Worm (Caenorhabditis elegans) whole organism, L2 larva: ENCODE results near the gene fic-1.

Source experiments
- C34F6.9 ChIP-seq: fragments of 150-350 bp; optimal IDR thresholded peaks from 2 replicates; lab custom pipeline; 2014; ENCODE audit warnings: missing biosample characterization, missing genetic modification characterization
- F13H6.1 ChIP-seq: sonication (generic microtip); optimal IDR thresholded peaks from 2 replicates; lab custom pipeline; 2016; ENCODE audit warnings: missing genetic modification characterization, missing compliant biosample characterization
- R02D3.7 ChIP-seq: fragments of 150-350 bp; optimal IDR thresholded peaks from 2 replicates; lab custom pipeline; 2014; ENCODE audit warnings: missing biosample characterization, missing genetic modification characterization
- Y55F3AM.14 ChIP-seq: fragments of 200-800 bp; sonication (Bioruptor generic); optimal IDR thresholded peaks from 2 replicates; lab custom pipeline; 2018; ENCODE audit warnings: mild to moderate bottlenecking, missing genetic modification characterization, missing compliant biosample characterization
- ZK546.5 ChIP-seq: sonication (generic microtip); optimal IDR thresholded peaks from 2 replicates; lab custom pipeline; 2017; ENCODE audit warnings: missing biosample characterization, missing genetic modification characterization
- alr-1 ChIP-seq: fragments of 150-350 bp; optimal IDR thresholded peaks from 2 replicates; lab custom pipeline; 2014; ENCODE audit warnings: missing biosample characterization, missing genetic modification characterization
- aly-2 ChIP-seq: fragments of 150-350 bp; optimal IDR thresholded peaks from 2 replicates; lab custom pipeline; 2014; ENCODE audit warnings: missing biosample characterization, missing genetic modification characterization
- ama-1 ChIP-seq: fragments of 150-350 bp; optimal IDR thresholded peaks from 2 replicates; lab custom pipeline; 2018; ENCODE audit warnings: inconsistent platforms
- blmp-1 ChIP-seq: sonication (generic microtip); optimal IDR thresholded peaks from 2 replicates; lab custom pipeline; 2017; ENCODE audit warnings: missing genetic modification characterization, mild to moderate bottlenecking, missing compliant biosample characterization, antibody characterized with exemption, moderate library complexity; ENCODE audit not compliant: insufficient read depth
- ceh-16 ChIP-seq: fragments of 150-350 bp; optimal IDR thresholded peaks from 2 replicates; lab custom pipeline; 2014; ENCODE audit warnings: missing biosample characterization, missing genetic modification characterization
- ceh-82 ChIP-seq: fragments of 150-350 bp; optimal IDR thresholded peaks from 2 replicates; lab custom pipeline; 2014; ENCODE audit warnings: missing biosample characterization, missing genetic modification characterization
- crh-2 ChIP-seq: sonication (generic microtip); optimal IDR thresholded peaks from 2 replicates; lab custom pipeline; 2017; ENCODE audit warnings: missing biosample characterization, missing genetic modification characterization
- dmd-4 ChIP-seq: sonication (generic microtip); optimal IDR thresholded peaks from 2 replicates; lab custom pipeline; 2017; ENCODE audit warnings: missing biosample characterization, missing genetic modification characterization
- egl-27 ChIP-seq: sonication (generic microtip); optimal IDR thresholded peaks from 3 replicates; lab custom pipeline; 2017; ENCODE audit warnings: missing biosample characterization, missing genetic modification reagents, missing genetic modification characterization
- elt-1 ChIP-seq: fragments of 150-350 bp; optimal IDR thresholded peaks from 2 replicates; lab custom pipeline; 2014; ENCODE audit warnings: missing biosample characterization, missing genetic modification characterization
- elt-3 ChIP-seq: sonication (generic microtip); optimal IDR thresholded peaks from 2 replicates; lab custom pipeline; 2017; ENCODE audit warnings: missing biosample characterization, missing genetic modification characterization
- fos-1 ChIP-seq: fragments of 150-350 bp; optimal IDR thresholded peaks from 2 replicates; lab custom pipeline; 2014; ENCODE audit warnings: missing biosample characterization, missing genetic modification characterization
- gmeb-1 ChIP-seq: fragments of 150-350 bp; optimal IDR thresholded peaks from 2 replicates; lab custom pipeline; 2014; ENCODE audit warnings: missing biosample characterization, missing genetic modification characterization
- lin-11 ChIP-seq: fragments of 150-350 bp; sonication (generic microtip); optimal IDR thresholded peaks from 2 replicates; lab custom pipeline; 2014; ENCODE audit warnings: missing biosample characterization, missing genetic modification characterization, inconsistent platforms, mixed read lengths
- lin-13 ChIP-seq: fragments of 150-350 bp; optimal IDR thresholded peaks from 2 replicates; lab custom pipeline; 2014; ENCODE audit warnings: missing biosample characterization, missing genetic modification reagents, missing genetic modification characterization
- lin-39 ChIP-seq: fragments of 150-350 bp; optimal IDR thresholded peaks from 2 replicates; lab custom pipeline; 2014; ENCODE audit warnings: missing biosample characterization, missing genetic modification reagents, missing genetic modification characterization
- lsy-2 ChIP-seq, 2 experiments: fragments of 150-350 bp in 1 of 2; sonication (generic microtip) in 1 of 2; optimal IDR thresholded peaks; 2 replicates each; lab custom pipeline; 2014 to 2017; ENCODE audit warnings: missing biosample characterization in 2 of 2, missing genetic modification characterization in 2 of 2
- mab-5 ChIP-seq: fragments of 150-350 bp; optimal IDR thresholded peaks from 2 replicates; lab custom pipeline; 2014; ENCODE audit warnings: missing biosample characterization, missing genetic modification characterization
- mbf-1 ChIP-seq: sonication (generic microtip); optimal IDR thresholded peaks from 2 replicates; lab custom pipeline; 2017; ENCODE audit warnings: missing biosample characterization, missing genetic modification characterization
- mdl-1 ChIP-seq, 2 experiments: fragments of 150-350 bp in 1 of 2; sonication (generic microtip) in 1 of 2; optimal IDR thresholded peaks; 2 replicates each; lab custom pipeline; 2017; ENCODE audit warnings: missing biosample characterization in 2 of 2, missing genetic modification characterization in 2 of 2
- nhr-10 ChIP-seq: sonication (generic microtip); optimal IDR thresholded peaks from 2 replicates; lab custom pipeline; 2017; ENCODE audit warnings: missing biosample characterization, missing genetic modification characterization
- nhr-11 ChIP-seq: fragments of 150-350 bp; optimal IDR thresholded peaks from 2 replicates; lab custom pipeline; 2014; ENCODE audit warnings: missing biosample characterization, missing genetic modification characterization
- nhr-12 ChIP-seq: fragments of 150-350 bp; optimal IDR thresholded peaks from 2 replicates; lab custom pipeline; 2014; ENCODE audit warnings: missing biosample characterization, missing genetic modification characterization
- nhr-129 ChIP-seq: fragments of 150-350 bp; optimal IDR thresholded peaks from 2 replicates; lab custom pipeline; 2014; ENCODE audit warnings: missing biosample characterization, missing genetic modification characterization
- nhr-21 ChIP-seq: fragments of 150-350 bp; optimal IDR thresholded peaks from 2 replicates; lab custom pipeline; 2014; ENCODE audit warnings: missing biosample characterization, missing genetic modification characterization
- nhr-23 ChIP-seq: fragments of 150-350 bp; optimal IDR thresholded peaks from 2 replicates; lab custom pipeline; 2014; ENCODE audit warnings: missing biosample characterization, missing genetic modification reagents, missing genetic modification characterization
- nhr-237 ChIP-seq: fragments of 150-350 bp; optimal IDR thresholded peaks from 2 replicates; lab custom pipeline; 2014; ENCODE audit warnings: missing biosample characterization, missing genetic modification characterization
- nhr-25 ChIP-seq: fragments of 150-350 bp; sonication (generic microtip); optimal IDR thresholded peaks from 3 replicates; lab custom pipeline; 2014; ENCODE audit warnings: missing biosample characterization, missing genetic modification characterization
- nhr-6 ChIP-seq: fragments of 150-350 bp; optimal IDR thresholded peaks from 2 replicates; lab custom pipeline; 2014; ENCODE audit warnings: missing biosample characterization, missing genetic modification characterization
- nhr-77 ChIP-seq: fragments of 150-350 bp; optimal IDR thresholded peaks from 2 replicates; lab custom pipeline; 2014; ENCODE audit warnings: missing biosample characterization, missing genetic modification characterization
- peb-1 ChIP-seq: fragments of 150-350 bp; optimal IDR thresholded peaks from 2 replicates; lab custom pipeline; 2014; ENCODE audit warnings: missing biosample characterization, missing genetic modification characterization
- sem-4 ChIP-seq: fragments of 150-350 bp; optimal IDR thresholded peaks from 2 replicates; lab custom pipeline; 2014; ENCODE audit warnings: missing biosample characterization, missing genetic modification reagents, missing genetic modification characterization
- skn-1 ChIP-seq: sonication (generic microtip); optimal IDR thresholded peaks from 2 replicates; lab custom pipeline; 2017; ENCODE audit warnings: missing biosample characterization, missing genetic modification characterization
- sma-3 ChIP-seq: sonication (generic microtip); optimal IDR thresholded peaks from 2 replicates; lab custom pipeline; 2016; ENCODE audit warnings: missing genetic modification reagents, missing genetic modification characterization, missing compliant biosample characterization
- sma-9 ChIP-seq, 2 experiments: fragments of 150-350 bp in 1 of 2; sonication (generic microtip) in 1 of 2; optimal IDR thresholded peaks; 2 replicates each; lab custom pipeline; 2014 to 2016; ENCODE audit warnings: missing genetic modification characterization in 2 of 2, mild to moderate bottlenecking in 1 of 2, missing biosample characterization in 1 of 2, missing compliant biosample characterization in 1 of 2, missing genetic modification reagents in 1 of 2, moderate library complexity in 1 of 2
- snpc-4 ChIP-seq: fragments of 150-350 bp; optimal IDR thresholded peaks from 2 replicates; lab custom pipeline; 2014; ENCODE audit warnings: missing biosample characterization, missing genetic modification characterization
- unc-39 ChIP-seq: fragments of 150-350 bp; optimal IDR thresholded peaks from 2 replicates; lab custom pipeline; 2014; ENCODE audit warnings: missing biosample characterization, missing genetic modification characterization
- unc-55 ChIP-seq: fragments of 150-350 bp; sonication (generic microtip); optimal IDR thresholded peaks from 3 replicates; lab custom pipeline; 2014; ENCODE audit warnings: missing biosample characterization, missing genetic modification reagents, missing genetic modification characterization
- unc-62 ChIP-seq: fragments of 150-350 bp; optimal IDR thresholded peaks from 2 replicates; lab custom pipeline; 2014; ENCODE audit warnings: missing biosample characterization, missing genetic modification reagents, missing genetic modification characterization
- zag-1 ChIP-seq: fragments of 150-350 bp; optimal IDR thresholded peaks from 2 replicates; lab custom pipeline; 2014; ENCODE audit warnings: missing biosample characterization, missing genetic modification characterization
- ztf-1 ChIP-seq: fragments of 200-800 bp; sonication (Bioruptor generic); conservative IDR thresholded peaks from 2 replicates; pipeline ENCODE4 v1.3.6; 2022; ENCODE audit warnings: missing genetic modification characterization, missing compliant biosample characterization
- ztf-11 ChIP-seq: sonication (generic microtip); optimal IDR thresholded peaks from 2 replicates; lab custom pipeline; 2017; ENCODE audit warnings: missing biosample characterization, missing genetic modification characterization
- ztf-4 ChIP-seq: fragments of 150-350 bp; optimal IDR thresholded peaks from 2 replicates; lab custom pipeline; 2014; ENCODE audit warnings: missing biosample characterization, missing genetic modification characterization

fic-1 gene

DNA sequence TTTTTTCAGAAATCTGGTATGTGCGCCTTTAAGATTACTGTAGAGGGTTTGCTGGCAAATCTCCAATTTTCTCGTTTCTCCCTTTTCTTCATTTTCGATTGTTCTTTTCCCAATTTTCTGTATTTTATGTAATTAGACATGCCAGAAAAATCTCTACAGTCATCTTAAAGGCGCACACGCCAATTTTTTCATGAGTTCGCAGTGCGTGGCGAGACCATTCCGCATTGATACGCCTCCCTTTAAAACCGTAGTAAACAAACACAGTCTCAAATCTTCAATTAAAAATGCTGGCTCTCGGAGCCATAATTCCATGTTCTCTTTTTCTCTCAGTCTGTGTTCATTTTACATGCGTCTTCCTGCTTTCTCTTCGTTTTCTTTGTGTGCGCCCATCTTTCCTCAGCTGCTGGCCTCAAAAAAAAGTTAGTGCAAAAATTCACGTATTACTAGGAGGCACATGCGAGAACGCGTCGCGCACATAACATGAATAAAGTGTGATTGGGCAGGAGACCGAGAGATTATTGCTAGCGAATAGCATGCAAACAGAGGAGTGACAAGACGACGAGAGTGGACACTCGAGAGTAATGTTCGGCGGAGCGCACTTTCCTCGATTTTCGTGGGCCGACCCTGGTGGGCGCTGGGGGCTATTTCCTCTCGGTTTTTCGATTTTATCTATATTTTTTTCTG, 18.2 kb upstream of the fic-1 start (continued):
- peak; percentile 11 for TF ChIP-seq nhr-10
- peak; percentile 87 for TF ChIP-seq nhr-129
- TF ChIP-seq zag-1 (tag; lab: Kevin White, UChicago), result peak; percentile 37

DNA sequence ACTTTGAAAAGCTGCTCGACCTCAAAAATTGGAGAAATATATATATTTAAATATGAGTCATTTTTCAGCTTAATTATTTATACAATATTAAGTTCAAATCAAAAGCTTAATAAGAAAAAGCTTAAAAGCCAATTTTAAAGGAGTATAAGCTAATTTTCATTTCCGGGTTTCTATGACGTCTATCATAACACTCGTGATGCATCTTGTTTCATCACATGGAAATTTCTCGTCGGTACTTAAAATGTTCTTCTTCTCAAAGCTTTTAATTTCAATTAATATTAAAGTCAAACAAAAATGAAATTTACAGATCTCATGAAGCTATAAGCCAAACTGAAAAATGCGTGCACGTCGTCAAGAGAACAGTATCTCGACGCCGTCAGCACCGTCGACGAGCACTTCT, 17.5 kb upstream of the fic-1 start, which contains the start of gene rbr-2:
Gene rbr-2 (plus strand): TSS at position 301 of the 400 bp plus-strand sequence.
- no peak for TF ChIP-seq mbf-1
- TF ChIP-seq elt-1, result no peak
- no peak for TF ChIP-seq ceh-82 (tag; lab: Kevin White, UChicago)

DNA sequence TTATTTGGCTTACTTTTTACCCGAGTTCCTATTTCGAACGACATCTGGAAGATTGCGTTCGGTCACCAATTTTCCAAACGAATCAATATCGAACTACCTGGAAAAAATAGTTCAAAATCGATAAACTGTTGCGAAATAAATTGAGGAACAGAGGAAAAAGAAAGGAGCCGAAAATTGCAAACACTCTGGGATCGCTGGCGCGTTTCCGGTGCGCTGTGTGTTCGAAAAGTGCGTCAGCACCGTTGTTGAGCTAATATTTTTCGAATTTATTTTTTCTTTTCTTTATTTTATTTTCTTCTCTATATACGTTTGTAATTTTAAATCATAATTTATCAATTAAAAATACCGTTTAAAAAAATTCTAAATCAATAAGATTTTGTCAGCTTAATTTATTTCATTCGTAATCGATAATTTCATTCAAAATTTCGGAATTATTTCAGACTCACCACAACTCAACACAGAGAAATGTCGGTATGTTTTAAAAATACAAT, 4.1 kb upstream of the fic-1 start, which contains the start of the genes dnc-1 and lsm-7:
Gene dnc-1 (minus strand): TSS at position 142 of the 491 bp plus-strand sequence.
Gene lsm-7 (plus strand): TSS at position 441 of the 491 bp plus-strand sequence.
- TF ChIP-seq gmeb-1 (tag; lab: Kevin White, UChicago) (peak; percentile 81), ztf-1 (GFP tag; lab: Robert Waterston, UW) (no peak), ceh-16 (tag; lab: Kevin White, UChicago) (no peak), egl-27 (peak; percentile 1), mdl-1 (tag; optimal IDR thresholded peaks at IDR 0.05; lab: Kevin White, UChicago) (peak in 1 of 2 experiments; percentile 2), unc-39 (tag; lab: Kevin White, UChicago) (no peak), crh-2 (tag; lab: Kevin White, UChicago) (peak; percentile 77), mbf-1 (no peak), nhr-12 (tag; lab: Kevin White, UChicago) (no peak), sma-3 (GFP tag; lab: Kevin White, UChicago) (peak; percentile 30), sma-9 (GFP tag; optimal IDR thresholded peaks at IDR 0.05; lab: Kevin White, UChicago) (peak; percentile 74), sma-9 (tag; optimal IDR thresholded peaks at IDR 0.05; lab: Kevin White, UChicago) (no peak), nhr-25 (tag; lab: Kevin White, UChicago) (peak; percentile 75), lin-11 (tag; lab: Kevin White, UChicago) (peak; percentile 56), unc-55 (GFP tag; lab: Kevin White, UChicago) (peak; percentile 95), nhr-77 (tag; lab: Kevin White, UChicago) (no peak), ztf-11 (tag; lab: Kevin White, UChicago) (no peak), C34F6.9 (tag; lab: Kevin White, UChicago) (peak; percentile 95), skn-1 (no peak), lsy-2 (tag; optimal IDR thresholded peaks at IDR 0.05; lab: Kevin White, UChicago) (peak; percentile 47 to 87), nhr-6 (tag; lab: Kevin White, UChicago) (no peak), lin-39 (no peak), nhr-129 (peak; percentile 75), nhr-23 (no peak), unc-62 (no peak), snpc-4 (tag; lab: Kevin White, UChicago) (peak; percentile 28), ama-1 (lab: Kevin White, UChicago) (no peak), elt-1 (no peak), nhr-21 (tag; lab: Kevin White, UChicago) (no peak), elt-3 (tag; lab: Kevin White, UChicago) (no peak), blmp-1 (tag; lab: Kevin White, UChicago) (no peak), fos-1 (peak; percentile 61), nhr-237 (tag; lab: Kevin White, UChicago) (no peak), sem-4 (tag; lab: Kevin White, UChicago) (peak; percentile 58), nhr-11 (tag; lab: Kevin White, UChicago) (no peak), zag-1 (tag; lab: Kevin White, UChicago) (peak; percentile 30), mab-5 (peak; percentile 55), ZK546.5 (tag; lab: Kevin White, UChicago) (peak; percentile 4), R02D3.7 (tag; lab: Kevin White, UChicago) (no peak), nhr-10 (no peak), aly-2 (tag; lab: Kevin White, UChicago) (no peak), alr-1 (no peak), ztf-4 (tag; lab: Kevin White, UChicago) (peak; percentile 17), Y55F3AM.14 (GFP tag; lab: Kevin White, UChicago) (no peak), F13H6.1 (tag; lab: Kevin White, UChicago) (peak; percentile 59), ceh-82 (tag; lab: Kevin White, UChicago) (no peak), dmd-4 (tag; lab: Kevin White, UChicago) (no peak), peb-1 (tag; lab: Kevin White, UChicago) (no peak), lin-13 (GFP tag; lab: Kevin White, UChicago) (peak; percentile 54)
